Fruit fly (Drosophila melanogaster) S2 (cell line): Measurements from ENCODE around the gene spri.

Experiments used
- CG8478 ChIP-seq: fragments of >200 bp; optimal IDR thresholded peaks from 2 replicates; lab custom pipeline; 2018
- CTCF ChIP-seq, 2 experiments: fragments of >200 bp; optimal IDR thresholded peaks; 2 replicates each; lab custom pipeline; 2018

dm6 chrX:10459576-10459975, 125.6 kb downstream of the spri start, which contains the start of gene Or9a:
- TF ChIP-seq CTCF (optimal IDR thresholded peaks at IDR 0.05; lab: Kevin White, UChicago) (no peak), CG8478 (lab: Kevin White, UChicago) (no peak)
